Worm (Caenorhabditis elegans) whole organism, L4/young adult: Measurements from ENCODE around the gene F13E9.16.

Source experiments
- W03F9.2 ChIP-seq: fragments of 150-350 bp; optimal IDR thresholded peaks from 2 replicates; lab custom pipeline; 2014; ENCODE audit warnings: missing biosample characterization, missing genetic modification characterization
- dao-5 ChIP-seq: sonication (generic microtip); optimal IDR thresholded peaks from 2 replicates; lab custom pipeline; 2016; ENCODE audit warnings: missing genotype, missing genetic modification characterization, moderate library complexity, missing compliant biosample characterization
- him-1 ChIP-seq: sonication (generic microtip); optimal IDR thresholded peaks from 2 replicates; lab custom pipeline; 2016; ENCODE audit warnings: missing genotype, missing genetic modification reagents, missing genetic modification characterization, missing compliant biosample characterization

F13E9.16 gene

DNA sequence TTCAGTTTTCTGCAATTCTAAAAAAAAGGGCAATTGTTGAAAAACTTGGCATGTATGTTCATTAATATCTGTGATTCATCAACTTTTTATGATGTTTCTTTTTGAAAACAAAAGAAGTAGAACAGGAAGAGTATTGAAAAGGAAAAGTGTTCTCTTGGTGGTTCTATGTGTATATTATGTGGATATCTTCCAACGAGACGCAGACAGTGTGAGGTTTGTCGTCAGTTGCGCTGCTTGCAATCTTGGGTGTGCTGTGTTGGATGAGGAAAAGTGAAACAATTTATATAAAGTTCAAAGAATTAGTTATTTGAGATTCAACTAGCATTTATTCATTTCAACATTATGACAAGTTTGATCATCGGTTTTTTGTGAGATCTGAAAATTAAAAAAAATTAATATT is 34.8 kb downstream of the F13E9.16 start:
- TF ChIP-seq him-1 = no peak
- no peak for TF ChIP-seq W03F9.2

DNA sequence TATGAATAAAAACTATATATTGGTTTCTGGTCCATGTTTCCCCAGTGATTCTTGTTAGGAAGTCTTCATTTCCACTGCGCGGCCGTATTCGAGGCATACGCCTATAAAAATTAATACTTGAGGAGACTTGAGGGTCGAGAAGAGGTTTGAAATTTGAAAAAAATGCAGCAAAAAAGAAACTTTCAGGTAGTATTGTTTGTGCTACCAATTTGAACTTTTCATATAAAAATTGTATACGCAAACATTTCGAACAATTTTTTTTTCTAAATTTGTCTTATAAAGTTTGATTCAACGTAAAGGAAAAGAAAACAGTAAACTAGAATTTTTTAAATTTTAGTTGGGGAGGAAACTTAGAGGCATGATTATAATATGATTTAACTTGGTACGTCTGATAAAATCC is 35.4 kb downstream of the F13E9.16 start, which contains the start of gene T11G6.4:
TSS of gene T11G6.4 (minus strand) at position 101 of the 400 bp plus-strand sequence.
- TF ChIP-seq dao-5 (no peak), him-1 (no peak), W03F9.2 (no peak)

DNA sequence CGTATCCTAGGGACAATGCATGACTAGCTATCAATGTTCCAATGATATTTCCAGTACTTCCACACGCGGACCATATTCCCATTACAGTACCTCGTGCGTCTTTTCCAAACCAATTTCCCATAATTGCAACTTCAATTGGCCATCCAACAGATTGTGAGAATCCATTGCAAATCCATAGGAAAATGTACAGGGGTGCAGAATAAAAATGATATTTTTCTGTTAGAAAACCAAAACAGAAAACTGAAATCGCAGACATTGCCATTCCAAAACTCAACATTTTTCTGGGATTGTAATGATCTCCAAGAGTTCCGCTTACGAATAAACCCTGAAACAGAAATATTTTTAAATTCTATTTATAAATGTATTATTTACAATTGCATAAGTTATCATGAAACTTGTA is 36.0 kb downstream of the F13E9.16 start:
- no peak for TF ChIP-seq W03F9.2
- no peak for TF ChIP-seq dao-5
- no peak for TF ChIP-seq him-1

DNA sequence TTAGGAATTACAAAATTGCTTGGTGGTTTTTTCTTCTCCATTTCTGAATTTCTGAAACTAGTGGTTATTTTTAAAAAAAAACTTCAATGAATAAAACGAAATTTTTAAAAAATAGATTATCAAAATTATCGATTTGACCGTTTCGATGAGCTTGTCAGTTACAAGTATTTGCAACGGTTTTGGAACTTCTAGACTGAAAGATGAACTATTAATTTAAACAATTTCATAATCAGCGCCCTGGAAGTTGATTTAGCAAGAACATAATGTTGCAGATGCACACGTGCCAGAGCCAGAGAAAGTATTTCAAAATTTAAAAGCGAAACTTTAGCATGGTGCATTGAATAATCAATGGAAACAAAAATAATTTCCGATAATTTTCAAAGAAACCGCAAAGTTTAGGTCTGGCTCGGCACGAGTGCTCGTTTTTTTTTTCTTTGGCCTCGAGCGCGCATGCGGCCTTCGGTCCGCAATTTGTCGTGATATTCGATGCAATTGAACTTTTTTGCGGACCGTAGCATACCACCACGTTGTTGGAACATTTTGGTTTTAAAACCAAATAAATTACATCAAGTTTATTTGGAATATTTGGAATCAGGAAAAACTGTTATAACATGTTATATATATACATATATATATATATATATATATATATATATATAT is 44.4 kb downstream of the F13E9.16 start, which contains the start of gene T11G6.5:
TSS of gene T11G6.5 (minus strand) at position 51 of the 660 bp plus-strand sequence.
- TF ChIP-seq W03F9.2 (no peak), dao-5 (no peak), him-1 (no peak)

DNA sequence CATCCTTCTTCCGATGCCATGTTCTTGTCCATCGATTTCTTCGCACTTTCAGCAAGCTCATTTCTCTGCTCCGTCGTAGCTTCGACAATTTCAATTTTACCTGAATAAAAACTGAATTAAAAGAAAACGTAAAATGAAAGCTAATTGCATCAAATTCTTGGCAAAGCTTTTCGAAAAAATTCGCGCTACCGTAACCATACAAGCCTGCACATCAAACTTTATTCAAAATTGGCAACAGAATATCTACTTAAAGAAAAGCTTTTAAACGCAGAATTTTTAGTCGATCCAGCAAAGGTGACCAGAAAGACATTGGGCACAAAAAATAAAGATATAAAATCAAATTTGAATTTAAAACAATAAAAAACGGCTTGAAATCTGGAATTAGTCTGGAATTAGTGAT is 45.0 kb downstream of the F13E9.16 start:
- TF ChIP-seq dao-5 = no peak
- no peak for TF ChIP-seq him-1
- no peak for TF ChIP-seq W03F9.2
